Worm (Caenorhabditis elegans) whole organism, late embryonic: Measurements from ENCODE around the gene F54F11.1.

Experiments used
- K09A11.1 ChIP-seq: sonication (generic microtip); optimal IDR thresholded peaks from 2 replicates; lab custom pipeline; 2017; ENCODE audit warnings: antibody characterized with exemption, mild to moderate bottlenecking, missing genetic modification characterization, missing compliant biosample characterization; ENCODE audit not compliant: insufficient read depth
- Y22D7AL.16 ChIP-seq: sonication (generic microtip); optimal IDR thresholded peaks from 2 replicates; lab custom pipeline; 2016; ENCODE audit warnings: missing genetic modification characterization, missing compliant biosample characterization
- ceh-30 ChIP-seq: fragments of 150-350 bp; optimal IDR thresholded peaks from 2 replicates; lab custom pipeline; 2014; ENCODE audit warnings: missing biosample characterization, missing genetic modification characterization
- ets-4 ChIP-seq: sonication (generic microtip); optimal IDR thresholded peaks from 2 replicates; lab custom pipeline; 2016; ENCODE audit warnings: missing genetic modification characterization, missing compliant biosample characterization
- mec-3 ChIP-seq: sonication (generic microtip); optimal IDR thresholded peaks from 2 replicates; lab custom pipeline; 2016; ENCODE audit warnings: borderline replicate concordance, missing genetic modification characterization, missing compliant biosample characterization
- nhr-232 ChIP-seq: sonication (generic microtip); optimal IDR thresholded peaks from 2 replicates; lab custom pipeline; 2016; ENCODE audit warnings: missing genetic modification characterization, missing compliant biosample characterization
- npax-4 ChIP-seq: sonication (generic microtip); optimal IDR thresholded peaks from 2 replicates; lab custom pipeline; 2016; ENCODE audit warnings: missing genetic modification characterization, missing compliant biosample characterization
- pqm-1 ChIP-seq: sonication (generic microtip); optimal IDR thresholded peaks from 2 replicates; lab custom pipeline; 2016; ENCODE audit warnings: missing genetic modification characterization, missing compliant biosample characterization
- rnt-1 ChIP-seq: sonication (generic microtip); optimal IDR thresholded peaks from 2 replicates; lab custom pipeline; 2016; ENCODE audit warnings: missing genetic modification characterization, missing compliant biosample characterization
- tbx-7 ChIP-seq: sonication (generic microtip); optimal IDR thresholded peaks from 2 replicates; lab custom pipeline; 2016; ENCODE audit warnings: missing genotype, missing genetic modification characterization, missing compliant biosample characterization
- unc-42 ChIP-seq: sonication (generic microtip); optimal IDR thresholded peaks from 2 replicates; lab custom pipeline; 2016; ENCODE audit warnings: missing genotype, missing genetic modification characterization, missing compliant biosample characterization
- zip-5 ChIP-seq: sonication (generic microtip); optimal IDR thresholded peaks from 2 replicates; lab custom pipeline; 2016; ENCODE audit warnings: missing genetic modification characterization, missing compliant biosample characterization

DNA sequence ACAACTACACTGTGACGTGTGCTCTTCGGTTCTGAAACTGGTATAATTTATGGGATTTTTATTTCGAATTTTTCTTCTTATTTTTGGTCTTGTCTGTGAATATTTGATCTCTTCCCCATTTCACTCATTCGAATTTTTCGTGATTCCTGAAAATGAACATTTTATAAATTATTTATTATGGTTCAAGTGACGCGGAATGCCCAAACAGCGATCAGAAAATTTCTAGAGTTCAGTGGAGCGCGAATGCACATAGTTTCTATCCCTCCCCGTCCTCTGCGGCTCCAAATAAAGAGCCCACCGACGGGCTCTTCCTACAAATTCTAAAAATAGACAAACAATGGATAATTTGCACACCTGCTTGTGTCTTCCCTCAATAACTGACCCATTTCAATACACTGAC, at the start of gene F54F11.1:
- no peak for TF ChIP-seq rnt-1 (tag; lab: Kevin White, UChicago)
- no peak for TF ChIP-seq pqm-1 (tag; lab: Kevin White, UChicago)
- TF ChIP-seq mec-3: no peak
- no peak for TF ChIP-seq Y22D7AL.16 (tag; lab: Kevin White, UChicago)
- no peak for TF ChIP-seq nhr-232 (tag; lab: Kevin White, UChicago)
- TF ChIP-seq tbx-7: no peak
- no peak for TF ChIP-seq npax-4 (tag; lab: Kevin White, UChicago)
- TF ChIP-seq zip-5 (tag; lab: Kevin White, UChicago): no peak
- TF ChIP-seq unc-42 (tag; lab: Kevin White, UChicago): no peak
- no peak for TF ChIP-seq ets-4
- no peak for TF ChIP-seq ceh-30 (tag; lab: Kevin White, UChicago)
- no peak for TF ChIP-seq K09A11.1 (tag; lab: Kevin White, UChicago)
